Fruit fly (Drosophila melanogaster): Measurements from ENCODE around the gene yellow-h.

The yellow-h gene

dm6 chr4:179062-179919 lies 48.4 kb upstream of the yellow-h start, which contains the start of gene Arl4 (continued):
- no peak for TF ChIP-seq Asciz (GFP tag; optimal IDR thresholded peaks at IDR 0.05)
- TF ChIP-seq da (GFP tag; optimal IDR thresholded peaks at IDR 0.05): no peak
- TF ChIP-seq CG15269 (tag; optimal IDR thresholded peaks at IDR 0.05): no peak
- TF ChIP-seq CG11093 (GFP tag; IDR thresholded peaks at IDR 0.05): no peak
- no peak for TF ChIP-seq CG15601 (tag; optimal IDR thresholded peaks at IDR 0.05)
- TF ChIP-seq al (GFP tag; IDR thresholded peaks at IDR 0.05): no peak
- no peak for TF ChIP-seq CG7745 (tag; optimal IDR thresholded peaks at IDR 0.05)
- no peak for TF ChIP-seq TFAM (GFP tag; optimal IDR thresholded peaks at IDR 0.05)
- TF ChIP-seq unpg (GFP tag; optimal IDR thresholded peaks at IDR 0.05): no peak

- TF ChIP-seq dan (GFP tag; IDR thresholded peaks at IDR 0.05): no peak
- no peak for TF ChIP-seq Rfx (GFP tag; IDR thresholded peaks at IDR 0.05)
- TF ChIP-seq sens (GFP tag): peak; percentile 20
- TF ChIP-seq prd (optimal IDR thresholded peaks at IDR 0.05): no peak
- no peak for TF ChIP-seq prd (GFP tag; IDR thresholded peaks at IDR 0.05)
- TF ChIP-seq CG30020 (tag; optimal IDR thresholded peaks at IDR 0.05): peak; percentile 84
- no peak for TF ChIP-seq NfI (GFP tag; optimal IDR thresholded peaks at IDR 0.05)
- no peak for TF ChIP-seq twi (tag; optimal IDR thresholded peaks at IDR 0.05)
- no peak for TF ChIP-seq NFAT (GFP tag; IDR thresholded peaks at IDR 0.05)
- TF ChIP-seq CG3281 (GFP tag; optimal IDR thresholded peaks at IDR 0.05): no peak
- TF ChIP-seq Hmx (GFP tag; optimal IDR thresholded peaks at IDR 0.05): no peak
- no peak for TF ChIP-seq CG18619 (GFP tag; optimal IDR thresholded peaks at IDR 0.05)
- no peak for TF ChIP-seq CG14441 (GFP tag; IDR thresholded peaks at IDR 0.05)
- no peak for TF ChIP-seq CG8359 (GFP tag; optimal IDR thresholded peaks at IDR 0.05; ENCODE audit: borderline replicate concordance)
- no peak for TF ChIP-seq CG8924 (tag; optimal IDR thresholded peaks at IDR 0.05)
- TF ChIP-seq fd3F (GFP tag; optimal IDR thresholded peaks at IDR 0.05): no peak
- no peak for TF ChIP-seq unc-4 (GFP tag; IDR thresholded peaks at IDR 0.05; ENCODE audit: partially characterized antibody)
- no peak for TF ChIP-seq chn (GFP tag; optimal IDR thresholded peaks at IDR 0.05)
- TF ChIP-seq Doc3 (GFP tag; IDR thresholded peaks at IDR 0.05; ENCODE audit: partially characterized antibody): no peak
- TF ChIP-seq CG17802 (tag; optimal IDR thresholded peaks at IDR 0.05): peak; percentile 86
- TF ChIP-seq Xbp1 (GFP tag; optimal IDR thresholded peaks at IDR 0.05): no peak
- peak; percentile 9; the same call in 1 of the 3 replicates for TF ChIP-seq CG7357 (GFP tag; IDR thresholded peaks at IDR 0.05)
- peak; percentile 14 for TF ChIP-seq D19A (tag; optimal IDR thresholded peaks at IDR 0.05)
- TF ChIP-seq NC2α (GFP tag; optimal IDR thresholded peaks at IDR 0.05): no peak
- TF ChIP-seq CG34224 (GFP tag; IDR thresholded peaks at IDR 0.05; ENCODE audit: partially characterized antibody): no peak
These were observed 47.8 kb upstream of the yellow-h start for dm6 chr4:179920-180261.

dm6 chr4:180780-181179 lies 46.9 kb upstream of the yellow-h start:
- TF ChIP-seq grau (tag; optimal IDR thresholded peaks at IDR 0.05) (no peak), ham (GFP tag; IDR thresholded peaks at IDR 0.05) (no peak), Mes4 (GFP tag; optimal IDR thresholded peaks at IDR 0.05) (peak; percentile 18), CG2120 (GFP tag; optimal IDR thresholded peaks at IDR 0.05) (peak; percentile 3), pfk (GFP tag; optimal IDR thresholded peaks at IDR 0.05) (peak; percentile 47), CG11723 (GFP tag; optimal IDR thresholded peaks at IDR 0.05) (peak; percentile 73), fd96Cb (tag; optimal IDR thresholded peaks at IDR 0.05) (no peak), row (GFP tag; IDR thresholded peaks at IDR 0.05) (peak; percentile 55; the same call in 2 of the 3 replicates), sens (GFP tag) (peak; percentile 85), PHDP (tag; optimal IDR thresholded peaks at IDR 0.05) (no peak), cg (GFP tag; optimal IDR thresholded peaks at IDR 0.05) (peak; percentile 1), BEAF-32 (GFP tag; optimal IDR thresholded peaks at IDR 0.05) (peak; percentile 32), CG1603 (tag; optimal IDR thresholded peaks at IDR 0.05) (peak; percentile 59), Jarid2 (GFP tag; optimal IDR thresholded peaks at IDR 0.05) (no peak), CG17802 (tag; optimal IDR thresholded peaks at IDR 0.05) (peak; percentile 92), Eip74EF (GFP tag; optimal IDR thresholded peaks at IDR 0.05) (peak in 1 of 2 experiments; percentile 16), prd (optimal IDR thresholded peaks at IDR 0.05) (no peak), prd (GFP tag; IDR thresholded peaks at IDR 0.05) (no peak)

All from whole organism, embryonic.